Worm (Caenorhabditis elegans): ENCODE measurements around the gene F17C11.13.

The F17C11.13 gene

DNA sequence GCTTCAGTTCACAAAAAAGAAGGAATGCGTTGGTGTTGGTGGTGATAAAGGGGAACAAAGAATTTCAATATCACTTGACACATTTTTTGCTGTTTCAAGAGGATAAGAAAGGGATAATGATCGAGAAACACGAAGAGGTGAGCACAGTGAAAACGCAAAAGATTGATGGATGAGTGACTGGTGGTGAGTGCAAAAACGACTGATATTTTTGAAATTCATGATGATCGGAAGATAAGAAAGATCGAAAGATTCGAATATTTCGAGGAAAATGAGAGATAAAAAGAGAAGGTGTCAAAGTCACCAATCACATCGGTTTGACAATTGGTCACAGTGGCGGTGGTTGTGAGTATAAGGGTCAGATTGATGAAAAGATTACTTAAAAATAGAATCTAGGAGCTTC lies 39.8 kb upstream of the F17C11.13 start:
- TF ChIP-seq zip-2 (tag; optimal IDR thresholded peaks at IDR 0.05), result no peak
- no peak for TF ChIP-seq unc-39 (tag; optimal IDR thresholded peaks at IDR 0.05)
- no peak for TF ChIP-seq nhr-102 (tag; optimal IDR thresholded peaks at IDR 0.05)
- no peak for TF ChIP-seq dmd-8 (GFP tag; IDR thresholded peaks at IDR 0.05)
- TF ChIP-seq pqm-1 (tag; optimal IDR thresholded peaks at IDR 0.05), result no peak
- no peak for TF ChIP-seq lir-3 (tag; optimal IDR thresholded peaks at IDR 0.05)
- no peak for TF ChIP-seq nhr-77 (tag; optimal IDR thresholded peaks at IDR 0.05)
- no peak for TF ChIP-seq hlh-30 (tag; optimal IDR thresholded peaks at IDR 0.05; ENCODE audit: insufficient read depth)
- TF ChIP-seq lin-39 (tag; optimal IDR thresholded peaks at IDR 0.05), result no peak
- no peak for TF ChIP-seq pha-4 (GFP tag; IDR thresholded peaks at IDR 0.05)
- TF ChIP-seq pha-4 (tag; optimal IDR thresholded peaks at IDR 0.05), result no peak
- TF ChIP-seq lsy-2 (tag; optimal IDR thresholded peaks at IDR 0.05), result no peak
- TF ChIP-seq arid-1 (GFP tag; conservative IDR thresholded peaks at IDR 0.05), result no peak
- no peak for TF ChIP-seq hmg-1.1 (GFP tag; IDR thresholded peaks at IDR 0.05)
- no peak for TF ChIP-seq T20F7.1 (GFP tag; optimal IDR thresholded peaks at IDR 0.05)
- TF ChIP-seq ztf-11 (tag; optimal IDR thresholded peaks at IDR 0.05), result no peak
- TF ChIP-seq Y105C5A.15 (GFP tag; IDR thresholded peaks at IDR 0.05), result no peak
- TF ChIP-seq Y5F2A.4 (GFP tag; optimal IDR thresholded peaks at IDR 0.05), result no peak
- TF ChIP-seq cey-2 (tag; optimal IDR thresholded peaks at IDR 0.05; ENCODE audit: borderline replicate concordance, insufficient read depth), result no peak
- no peak for TF ChIP-seq ceh-20 (GFP tag; IDR thresholded peaks at IDR 0.05)
- no peak for TF ChIP-seq unc-130 (GFP tag; optimal IDR thresholded peaks at IDR 0.05)

ce11 chrV:10918373-10918772 lies 37.4 kb upstream of the F17C11.13 start, which contains the start of gene F58B4.2:
Gene F58B4.2, minus strand, starts transcription at chrV:10918473.
- TF ChIP-seq gei-8 (GFP tag; optimal IDR thresholded peaks at IDR 0.05) (no peak), lin-39 (tag; optimal IDR thresholded peaks at IDR 0.05) (no peak)

- TF ChIP-seq aha-1 (tag) (peak; percentile 36), snpc-1.2 (GFP tag; IDR thresholded peaks at IDR 0.05) (no peak), duxl-1 (tag; optimal IDR thresholded peaks at IDR 0.05; ENCODE audit: poor library complexity) (no peak), fkh-10 (GFP tag; optimal IDR thresholded peaks at IDR 0.05) (no peak), ceh-20 (GFP tag; IDR thresholded peaks at IDR 0.05) (no peak), Y75B8A.6 (GFP tag; IDR thresholded peaks at IDR 0.05) (no peak), unc-62 (GFP tag; optimal IDR thresholded peaks at IDR 0.05 in 1 of 2) (peak in 1 of 2 experiments; percentile 58), unc-62 (tag; optimal IDR thresholded peaks at IDR 0.05) (no peak), madf-5 (GFP tag; IDR thresholded peaks at IDR 0.05) (no peak), pha-4 (GFP tag; IDR thresholded peaks at IDR 0.05) (no peak), pha-4 (tag; optimal IDR thresholded peaks at IDR 0.05) (no peak), skn-1 (tag; optimal IDR thresholded peaks at IDR 0.05) (no peak)
These were observed 34.0 kb upstream of the F17C11.13 start, which contains the start of gene nas-31 for ce11 chrV:10921747-10922146. Gene nas-31, minus strand, starts transcription at chrV:10921847.

- TF ChIP-seq dve-1 (tag; optimal IDR thresholded peaks at IDR 0.05; ENCODE audit: insufficient read depth), result no peak
- peak; percentile 12 for TF ChIP-seq aha-1 (tag)
- TF ChIP-seq lin-1 (GFP tag; IDR thresholded peaks at IDR 0.05), result no peak
These were observed 32.5 kb upstream of the F17C11.13 start, which contains the start of gene F58B4.7 for ce11 chrV:10923229-10923628. Gene F58B4.7, minus strand, starts transcription at chrV:10923329.

- TF ChIP-seq fkh-10 (GFP tag; optimal IDR thresholded peaks at IDR 0.05) (no peak), attf-4 (tag; optimal IDR thresholded peaks at IDR 0.05) (no peak), nhr-237 (tag; optimal IDR thresholded peaks at IDR 0.05) (no peak), dmd-8 (GFP tag; IDR thresholded peaks at IDR 0.05) (no peak), mdt-29 (GFP tag; IDR thresholded peaks at IDR 0.05) (no peak), Y75B8A.6 (GFP tag; IDR thresholded peaks at IDR 0.05) (no peak), lin-15B (tag; optimal IDR thresholded peaks at IDR 0.05) (no peak), tra-1 (GFP tag; IDR thresholded peaks at IDR 0.05) (no peak), nhr-102 (tag; optimal IDR thresholded peaks at IDR 0.05) (no peak), dve-1 (tag; optimal IDR thresholded peaks at IDR 0.05; ENCODE audit: insufficient read depth) (no peak), cey-2 (tag; optimal IDR thresholded peaks at IDR 0.05; ENCODE audit: borderline replicate concordance, insufficient read depth) (no peak), lin-38 (GFP tag; IDR thresholded peaks at IDR 0.05) (no peak), ZK337.2 (GFP tag; IDR thresholded peaks at IDR 0.05) (no peak)
These were observed 31.0 kb upstream of the F17C11.13 start, which contains the start of gene F58B4.6 for ce11 chrV:10924731-10925130. Gene F58B4.6, plus strand, starts transcription at chrV:10925031.

Measured in whole organism, L4 larva.